Worm (Caenorhabditis elegans) whole organism, young adult: ENCODE measurements around the gene szy-4.

Experiments
- F49E8.2 ChIP-seq: sonication (generic microtip); optimal IDR thresholded peaks from 3 replicates; lab custom pipeline; 2017; ENCODE audit warnings: missing genetic modification characterization, mild to moderate bottlenecking, missing compliant biosample characterization, antibody characterized with exemption, moderate library complexity; ENCODE audit not compliant: insufficient read depth
- ama-1 ChIP-seq, 3 experiments: fragments of 150-350 bp in 1 of 3; sonication (generic microtip) in 2 of 3; optimal IDR thresholded peaks; 2 replicates each; lab custom pipeline; 2014 to 2018; ENCODE audit warnings: missing biosample characterization in 2 of 3, missing genetic modification characterization in 2 of 3, missing genetic modification reagents in 2 of 3
- aptf-2 ChIP-seq: fragments of 200-800 bp; sonication (Bioruptor generic); conservative IDR thresholded peaks from 2 replicates; pipeline ENCODE4 v1.3.6; 2022; ENCODE audit warnings: missing genetic modification reagents, missing genetic modification characterization, missing compliant biosample characterization
- attf-5 ChIP-seq: fragments of 200-800 bp; sonication (Bioruptor generic); optimal IDR thresholded peaks from 2 replicates; lab custom pipeline; 2018; ENCODE audit warnings: mild to moderate bottlenecking, missing genetic modification characterization, missing compliant biosample characterization
- ceh-40 ChIP-seq: fragments of 200-800 bp; sonication (Bioruptor generic); IDR thresholded peaks from 2 replicates; pipeline ENCODE4 v1.3.6; 2022; ENCODE audit warnings: missing genetic modification characterization, missing compliant biosample characterization
- ceh-58 ChIP-seq: fragments of 200-800 bp; sonication (Bioruptor generic); IDR thresholded peaks from 2 replicates; pipeline ENCODE4 v1.3.6; 2022; ENCODE audit warnings: missing genetic modification characterization, missing compliant biosample characterization
- pha-4 ChIP-seq: fragments of 150-350 bp; sonication (generic microtip); optimal IDR thresholded peaks from 2 replicates; lab custom pipeline; 2014; ENCODE audit warnings: missing biosample characterization, missing genetic modification reagents, missing genetic modification characterization
- ztf-22 ChIP-seq: fragments of 200-800 bp; sonication (Bioruptor generic); optimal IDR thresholded peaks from 2 replicates; lab custom pipeline; 2018; ENCODE audit warnings: mild to moderate bottlenecking, missing genetic modification characterization, moderate library complexity, missing compliant biosample characterization

DNA sequence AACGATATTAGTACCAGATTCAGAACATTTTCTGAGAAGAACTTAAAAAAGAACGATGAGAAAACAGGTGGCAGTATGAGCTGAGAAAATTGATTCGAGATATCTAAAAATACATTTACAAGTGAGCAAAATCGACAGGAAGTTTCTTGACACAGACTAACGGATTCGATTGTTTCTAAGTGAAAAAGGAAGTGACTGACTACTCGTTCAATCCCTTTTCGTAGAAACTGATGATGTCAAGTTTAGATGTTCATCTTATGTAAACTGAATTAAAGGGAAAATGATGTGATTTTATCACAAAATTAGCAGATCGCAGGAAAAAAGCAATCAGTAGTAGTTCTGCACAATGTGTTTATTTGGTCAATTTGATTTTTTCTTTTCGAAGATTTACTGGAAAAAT, 33.3 kb upstream of the szy-4 start:
- TF ChIP-seq ceh-58 (GFP tag; lab: Robert Waterston, UW) (no peak), aptf-2 (GFP tag; lab: Robert Waterston, UW) (no peak), ztf-22 (GFP tag; lab: Kevin White, UChicago) (no peak), ceh-40 (GFP tag; lab: Robert Waterston, UW) (no peak), pha-4 (tag; lab: Kevin White, UChicago) (no peak), attf-5 (GFP tag; lab: Kevin White, UChicago) (no peak), ama-1 (optimal IDR thresholded peaks at IDR 0.05; lab: Kevin White, UChicago) (no peak), ama-1 (GFP tag; optimal IDR thresholded peaks at IDR 0.05; lab: Kevin White, UChicago) (no peak), F49E8.2 (tag; lab: Kevin White, UChicago) (no peak)
